Worm (Caenorhabditis elegans) whole organism, L1 larva: ENCODE measurements around the gene umps-1.

Source experiments
- C04F5.9 ChIP-seq: sonication (generic microtip); optimal IDR thresholded peaks from 2 replicates; lab custom pipeline; 2016; ENCODE audit warnings: missing genetic modification characterization, missing compliant biosample characterization
- C16A3.4 ChIP-seq: fragments of 150-350 bp; optimal IDR thresholded peaks from 2 replicates; lab custom pipeline; 2014; ENCODE audit warnings: missing biosample characterization, missing genetic modification characterization
- F16B12.6 ChIP-seq: fragments of 150-350 bp; optimal IDR thresholded peaks from 2 replicates; lab custom pipeline; 2014; ENCODE audit warnings: missing biosample characterization, missing genetic modification characterization
- Y116A8C.19 ChIP-seq: sonication (generic microtip); optimal IDR thresholded peaks from 2 replicates; lab custom pipeline; 2016; ENCODE audit warnings: missing compliant biosample characterization, missing genetic modification characterization, borderline replicate concordance
- aly-2 ChIP-seq: fragments of 150-350 bp; optimal IDR thresholded peaks from 2 replicates; lab custom pipeline; 2014; ENCODE audit warnings: missing biosample characterization, missing genetic modification characterization
- blmp-1 ChIP-seq: fragments of 150-350 bp; optimal IDR thresholded peaks from 2 replicates; lab custom pipeline; 2014; ENCODE audit warnings: missing biosample characterization, missing genetic modification characterization
- ceh-63 ChIP-seq: fragments of 200-800 bp; sonication (Bioruptor generic); optimal IDR thresholded peaks from 2 replicates; lab custom pipeline; 2018; ENCODE audit warnings: mild to moderate bottlenecking, missing genetic modification characterization, missing compliant biosample characterization
- ceh-82 ChIP-seq, 3 experiments: fragments of 150-350 bp in 1 of 3; sonication (generic microtip) in 2 of 3; optimal IDR thresholded peaks; 2 replicates each; lab custom pipeline; 2014 to 2017; ENCODE audit warnings: missing biosample characterization in 3 of 3, missing genetic modification characterization in 3 of 3
- ceh-88 ChIP-seq: fragments of 200-800 bp; sonication (Bioruptor generic); IDR thresholded peaks from 2 replicates; pipeline ENCODE4 v1.3.6; 2022; ENCODE audit warnings: missing genetic modification characterization, missing compliant biosample characterization
- ceh-90 ChIP-seq: sonication (generic microtip); optimal IDR thresholded peaks from 2 replicates; lab custom pipeline; 2016; ENCODE audit warnings: missing genetic modification characterization, missing compliant biosample characterization
- ces-1 ChIP-seq: fragments of 150-350 bp; optimal IDR thresholded peaks from 2 replicates; lab custom pipeline; 2014; ENCODE audit warnings: missing biosample characterization, missing genetic modification reagents, missing genetic modification characterization
- dsc-1 ChIP-seq: sonication (generic microtip); optimal IDR thresholded peaks from 2 replicates; lab custom pipeline; 2016; ENCODE audit warnings: mild to moderate bottlenecking, missing genetic modification characterization, missing compliant biosample characterization
- efl-3 ChIP-seq: fragments of 200-800 bp; sonication (Bioruptor generic); optimal IDR thresholded peaks from 2 replicates; lab custom pipeline; 2018; ENCODE audit warnings: mild to moderate bottlenecking, missing genetic modification characterization, missing compliant biosample characterization
- egl-13 ChIP-seq: sonication (generic microtip); optimal IDR thresholded peaks from 2 replicates; lab custom pipeline; 2016; ENCODE audit warnings: missing genotype, missing genetic modification reagents, missing genetic modification characterization, missing compliant biosample characterization
- elt-3 ChIP-seq, 6 experiments: fragments of 150-350 bp in 1 of 6; sonication (generic microtip); optimal IDR thresholded peaks; 2 replicates each; lab custom pipeline; 2017 to 2018; ENCODE audit warnings: missing biosample characterization in 6 of 6, missing genetic modification characterization in 6 of 6, inconsistent platforms in 1 of 6
- fkh-10 ChIP-seq: sonication (generic microtip); optimal IDR thresholded peaks from 2 replicates; lab custom pipeline; 2017; ENCODE audit warnings: missing biosample characterization, missing genetic modification reagents, missing genetic modification characterization
- fkh-4 ChIP-seq: sonication (generic microtip); optimal IDR thresholded peaks from 2 replicates; lab custom pipeline; 2016; ENCODE audit warnings: missing compliant biosample characterization, missing genetic modification characterization, borderline replicate concordance
- fos-1 ChIP-seq: fragments of 150-350 bp; optimal IDR thresholded peaks from 2 replicates; lab custom pipeline; 2014; ENCODE audit warnings: missing biosample characterization, missing genetic modification characterization
- grh-1 ChIP-seq: fragments of 200-800 bp; sonication (Bioruptor generic); IDR thresholded peaks from 2 replicates; pipeline ENCODE4 v1.3.6; 2022; ENCODE audit warnings: missing genetic modification reagents, missing genetic modification characterization, missing compliant biosample characterization
- hlh-17 ChIP-seq: fragments of 200-800 bp; sonication (Bioruptor generic); optimal IDR thresholded peaks from 2 replicates; lab custom pipeline; 2018; ENCODE audit warnings: missing genetic modification characterization, mild to moderate bottlenecking, missing compliant biosample characterization, moderate library complexity, borderline replicate concordance
- jun-1 ChIP-seq: fragments of 150-350 bp; optimal IDR thresholded peaks from 2 replicates; lab custom pipeline; 2014; ENCODE audit warnings: missing biosample characterization, missing genetic modification reagents, missing genetic modification characterization
- lin-14 ChIP-seq: fragments of 200-800 bp; sonication (Bioruptor generic); optimal IDR thresholded peaks from 2 replicates; lab custom pipeline; 2018; ENCODE audit warnings: mild to moderate bottlenecking, missing genetic modification characterization, moderate library complexity, missing compliant biosample characterization
- lin-35 ChIP-seq, 2 experiments: fragments of 150-350 bp; optimal IDR thresholded peaks; 2 replicates each; lab custom pipeline; 2014; ENCODE audit warnings: missing biosample characterization in 2 of 2, missing genetic modification characterization in 2 of 2, missing genetic modification reagents in 2 of 2
- lin-39 ChIP-seq: fragments of 150-350 bp; optimal IDR thresholded peaks from 2 replicates; lab custom pipeline; 2014; ENCODE audit warnings: missing biosample characterization, missing genetic modification reagents, missing genetic modification characterization
- lir-3 ChIP-seq: sonication (generic microtip); optimal IDR thresholded peaks from 2 replicates; lab custom pipeline; 2016; ENCODE audit warnings: mild to moderate bottlenecking, missing genetic modification characterization, moderate library complexity, missing compliant biosample characterization; ENCODE audit not compliant: poor library complexity
- lsy-2 ChIP-seq, 2 experiments: fragments of 150-350 bp; optimal IDR thresholded peaks; 2 replicates each; lab custom pipeline; 2014; ENCODE audit warnings: missing biosample characterization in 2 of 2, missing genetic modification characterization in 2 of 2
- mab-9 ChIP-seq: fragments of 200-800 bp; sonication (Bioruptor generic); IDR thresholded peaks from 2 replicates; pipeline ENCODE4 v1.3.6; 2022; ENCODE audit warnings: missing genetic modification reagents, missing genetic modification characterization, missing compliant biosample characterization
- mep-1 ChIP-seq: fragments of 150-350 bp; optimal IDR thresholded peaks from 2 replicates; lab custom pipeline; 2014; ENCODE audit warnings: missing biosample characterization, missing genetic modification characterization
- nhr-12 ChIP-seq: sonication (generic microtip); optimal IDR thresholded peaks from 2 replicates; lab custom pipeline; 2017; ENCODE audit warnings: missing biosample characterization, missing genetic modification characterization
- nhr-20 ChIP-seq: sonication (generic microtip); optimal IDR thresholded peaks from 2 replicates; lab custom pipeline; 2016; ENCODE audit warnings: mild to moderate bottlenecking, missing genetic modification characterization, missing compliant biosample characterization
- nhr-237 ChIP-seq: fragments of 150-350 bp; optimal IDR thresholded peaks from 2 replicates; lab custom pipeline; 2014; ENCODE audit warnings: missing biosample characterization, missing genetic modification characterization
- nhr-28 ChIP-seq: fragments of 150-350 bp; optimal IDR thresholded peaks from 2 replicates; lab custom pipeline; 2014; ENCODE audit warnings: missing biosample characterization, missing genetic modification characterization
- nhr-71 ChIP-seq: sonication (generic microtip); optimal IDR thresholded peaks from 2 replicates; lab custom pipeline; 2016; ENCODE audit warnings: mild to moderate bottlenecking, missing genetic modification characterization, moderate library complexity, missing compliant biosample characterization
- nhr-76 ChIP-seq: sonication (generic microtip); optimal IDR thresholded peaks from 2 replicates; lab custom pipeline; 2017; ENCODE audit warnings: missing biosample characterization, missing genetic modification characterization
- nhr-84 ChIP-seq: sonication (generic microtip); optimal IDR thresholded peaks from 2 replicates; lab custom pipeline; 2017; ENCODE audit warnings: missing biosample characterization, missing genetic modification characterization
- nhr-85 ChIP-seq: sonication (generic microtip); peaks from one replicate; lab custom pipeline; 2016; ENCODE audit warnings: missing genetic modification characterization, inconsistent platforms, missing compliant biosample characterization
- nhr-90 ChIP-seq: sonication (generic microtip); optimal IDR thresholded peaks from 2 replicates; lab custom pipeline; 2016; ENCODE audit warnings: mild to moderate bottlenecking, missing genetic modification characterization, missing compliant biosample characterization; ENCODE audit not compliant: poor library complexity
- pag-3 ChIP-seq: sonication (generic microtip); optimal IDR thresholded peaks from 2 replicates; lab custom pipeline; 2017; ENCODE audit warnings: missing genetic modification characterization, mild to moderate bottlenecking, missing compliant biosample characterization, antibody characterized with exemption, borderline replicate concordance; ENCODE audit not compliant: insufficient read depth
- pax-3 ChIP-seq: fragments of 200-800 bp; sonication (Bioruptor generic); optimal IDR thresholded peaks from 2 replicates; lab custom pipeline; 2018; ENCODE audit warnings: mild to moderate bottlenecking, missing genetic modification characterization, moderate library complexity, missing compliant biosample characterization
- pqm-1 ChIP-seq: sonication (generic microtip); optimal IDR thresholded peaks from 3 replicates; lab custom pipeline; 2017; ENCODE audit warnings: missing biosample characterization, missing genetic modification characterization
- skn-1 ChIP-seq: fragments of 150-350 bp; optimal IDR thresholded peaks from 2 replicates; lab custom pipeline; 2014; ENCODE audit warnings: missing biosample characterization, missing genetic modification characterization
- snpc-4 ChIP-seq: fragments of 150-350 bp; optimal IDR thresholded peaks from 2 replicates; lab custom pipeline; 2014; ENCODE audit warnings: missing biosample characterization, missing genetic modification characterization
- snu-23 ChIP-seq: sonication (generic microtip); optimal IDR thresholded peaks from 2 replicates; lab custom pipeline; 2016; ENCODE audit warnings: missing genetic modification characterization, missing compliant biosample characterization
- sox-4 ChIP-seq: sonication (generic microtip); optimal IDR thresholded peaks from 2 replicates; lab custom pipeline; 2016; ENCODE audit warnings: missing genetic modification characterization, missing compliant biosample characterization
- unc-62 ChIP-seq: fragments of 150-350 bp; optimal IDR thresholded peaks from 2 replicates; lab custom pipeline; 2014; ENCODE audit warnings: missing biosample characterization, missing genetic modification reagents, missing genetic modification characterization
- vab-15 ChIP-seq: sonication (generic microtip); optimal IDR thresholded peaks from 2 replicates; lab custom pipeline; 2017; ENCODE audit warnings: missing genotype, mild to moderate bottlenecking, missing genetic modification characterization, missing compliant biosample characterization
- xbp-1 ChIP-seq: sonication (generic microtip); optimal IDR thresholded peaks from 2 replicates; lab custom pipeline; 2016; ENCODE audit warnings: missing genetic modification characterization, missing compliant biosample characterization
- ztf-11 ChIP-seq, 2 experiments: sonication (generic microtip); optimal IDR thresholded peaks; 2 replicates each; lab custom pipeline; 2016 to 2017; ENCODE audit warnings: missing genetic modification characterization in 2 of 2, missing biosample characterization in 1 of 2, missing compliant biosample characterization in 1 of 2

umps-1 gene

ce11 chrIII:10336109-10336508, 21.3 kb downstream of the umps-1 start:
- no peak for TF ChIP-seq pag-3
- no peak for TF ChIP-seq dsc-1
- TF ChIP-seq ceh-90 (tag; lab: Kevin White, UChicago), result no peak
- no peak for TF ChIP-seq nhr-12
- TF ChIP-seq lin-39 (tag; lab: Kevin White, UChicago), result no peak
- no peak for TF ChIP-seq lin-35 (GFP tag; optimal IDR thresholded peaks at IDR 0.05; lab: Kevin White, UChicago)
- TF ChIP-seq jun-1 (tag; lab: Kevin White, UChicago), result no peak
- no peak for TF ChIP-seq unc-62
- TF ChIP-seq grh-1, result no peak
- TF ChIP-seq nhr-84 (tag; lab: Kevin White, UChicago), result no peak
- no peak for TF ChIP-seq ces-1 (GFP tag; lab: Kevin White, UChicago)
- TF ChIP-seq blmp-1 (tag; lab: Kevin White, UChicago), result no peak
- TF ChIP-seq aly-2, result no peak
- no peak for TF ChIP-seq hlh-17
- TF ChIP-seq xbp-1 (tag; lab: Kevin White, UChicago), result no peak
- TF ChIP-seq fos-1 (tag; lab: Kevin White, UChicago), result no peak
- no peak for TF ChIP-seq ztf-11 (tag; optimal IDR thresholded peaks at IDR 0.05; lab: Kevin White, UChicago)
- TF ChIP-seq vab-15 (tag; lab: Kevin White, UChicago), result no peak
- no peak for TF ChIP-seq ceh-63 (GFP tag; lab: Kevin White, UChicago)
- no peak for TF ChIP-seq mab-9 (GFP tag; lab: Robert Waterston, UW)

- TF ChIP-seq lsy-2 (tag; optimal IDR thresholded peaks at IDR 0.05; lab: Kevin White, UChicago) (no peak), sox-4 (tag; lab: Kevin White, UChicago) (no peak), egl-13 (tag; lab: Kevin White, UChicago) (no peak), snu-23 (GFP tag; lab: Kevin White, UChicago) (no peak), nhr-28 (tag; lab: Kevin White, UChicago) (no peak), snpc-4 (tag; lab: Kevin White, UChicago) (no peak), nhr-76 (tag; lab: Kevin White, UChicago) (no peak), lin-39 (tag; lab: Kevin White, UChicago) (no peak), efl-3 (GFP tag; lab: Kevin White, UChicago) (no peak), fkh-4 (tag; lab: Kevin White, UChicago) (no peak), nhr-237 (tag; lab: Kevin White, UChicago) (no peak), jun-1 (tag; lab: Kevin White, UChicago) (no peak)
These were observed 22.4 kb downstream of the umps-1 start, which contains the start of gene ced-9 for ce11 chrIII:10335086-10335485. TSS of gene ced-9 (plus strand) at chrIII:10335172.

- peak; percentile 93 for TF ChIP-seq nhr-71 (tag; lab: Kevin White, UChicago)
- TF ChIP-seq mep-1 (tag; lab: Kevin White, UChicago), result peak; percentile 95
- peak; percentile 93 for TF ChIP-seq snu-23 (GFP tag; lab: Kevin White, UChicago)
- peak; percentile 65 for TF ChIP-seq C04F5.9 (tag; lab: Kevin White, UChicago)
- TF ChIP-seq ceh-90 (tag; lab: Kevin White, UChicago), result peak; percentile 56
- TF ChIP-seq fkh-10 (GFP tag; lab: Kevin White, UChicago), result peak; percentile 10
- peak; percentile 30 for TF ChIP-seq pqm-1 (tag; lab: Kevin White, UChicago)
- peak; percentile 72 for TF ChIP-seq C16A3.4 (tag; lab: Kevin White, UChicago)
- TF ChIP-seq unc-62, result no peak
- peak; percentile 76 for TF ChIP-seq pax-3 (tag; lab: Kevin White, UChicago)
- TF ChIP-seq nhr-20 (tag; lab: Kevin White, UChicago), result peak; percentile 88
- peak; percentile 90 for TF ChIP-seq grh-1
- TF ChIP-seq sox-4 (tag; lab: Kevin White, UChicago), result peak; percentile 41
- TF ChIP-seq nhr-85, result peak; percentile 98
- peak; percentile 45; the same call in 1 of the 2 replicates for TF ChIP-seq ceh-88 (GFP tag; lab: Robert Waterston, UW)
- peak; percentile 87 for TF ChIP-seq lin-14
- TF ChIP-seq Y116A8C.19 (tag; lab: Kevin White, UChicago), result no peak
- peak; percentile 86 for TF ChIP-seq skn-1 (tag; lab: Kevin White, UChicago)
- peak; percentile 76 for TF ChIP-seq F16B12.6 (tag; lab: Kevin White, UChicago)
- peak; percentile 48 for TF ChIP-seq fkh-4 (tag; lab: Kevin White, UChicago)
- peak; percentile 81 to 92 (median 91) for TF ChIP-seq ceh-82 (tag; optimal IDR thresholded peaks at IDR 0.05; lab: Kevin White, UChicago)
- TF ChIP-seq lir-3 (tag; lab: Kevin White, UChicago), result peak; percentile 33
- TF ChIP-seq ztf-11 (tag; optimal IDR thresholded peaks at IDR 0.05; lab: Kevin White, UChicago), result peak in 1 of 2 experiments; percentile 69
- TF ChIP-seq pag-3, result no peak
- peak in 2 of 6 experiments; percentile 73 to 76 for TF ChIP-seq elt-3 (tag; optimal IDR thresholded peaks at IDR 0.05; lab: Kevin White, UChicago)
- TF ChIP-seq nhr-90 (tag; lab: Kevin White, UChicago), result peak; percentile 91
These were observed 23.4 kb downstream of the umps-1 start, which contains the start of the genes jmjd-4 and mev-1 for ce11 chrIII:10333961-10334542. TSS of gene jmjd-4 (minus strand) at chrIII:10334018. TSS of gene mev-1 (plus strand) at chrIII:10334277.
